Fruit fly (Drosophila melanogaster) whole organism, pupa: ENCODE measurements around the gene CG11068.
A peak's percentile ranks its signal among the peaks of the same experiment; 100 is the strongest.

Experiments used
- CG10348 ChIP-seq: fragments of 200-800 bp; sonication (Bioruptor generic); IDR thresholded peaks from 2 replicates; pipeline ENCODE4 v1.3.6; 2022; ENCODE audit warnings: missing biosample characterization, missing genetic modification characterization
- CG12605 ChIP-seq: fragments of 200-800 bp; sonication (Bioruptor generic); IDR thresholded peaks from 2 replicates; pipeline ENCODE4 v1.3.6; 2022; ENCODE audit warnings: missing biosample characterization, missing genetic modification characterization
- CG13204 ChIP-seq: fragments of 200-800 bp; sonication (Bioruptor generic); optimal IDR thresholded peaks from 2 replicates; lab custom pipeline; 2018; ENCODE audit warnings: missing biosample characterization, mild to moderate bottlenecking, missing genetic modification characterization, moderate library complexity
- CG14655 ChIP-seq: fragments of 200-800 bp; sonication (Bioruptor generic); optimal IDR thresholded peaks from 3 replicates; lab custom pipeline; 2017; ENCODE audit warnings: mild to moderate bottlenecking, missing biosample characterization, missing genetic modification reagents, missing genetic modification characterization
- CG15710 ChIP-seq: fragments of 200-800 bp; sonication (Bioruptor generic); optimal IDR thresholded peaks from 2 replicates; lab custom pipeline; 2018; ENCODE audit warnings: missing biosample characterization, mild to moderate bottlenecking, missing genetic modification characterization, moderate library complexity
- CG17806 ChIP-seq: fragments of 200-800 bp; sonication (Bioruptor generic); optimal IDR thresholded peaks from 2 replicates; lab custom pipeline; 2018; ENCODE audit warnings: missing biosample characterization, mild to moderate bottlenecking, missing genetic modification characterization, moderate library complexity
- CG32121 ChIP-seq: fragments of 200-800 bp; sonication (Bioruptor generic); IDR thresholded peaks from 2 replicates; pipeline ENCODE4 v1.3.6; 2022; ENCODE audit warnings: missing biosample characterization, missing genetic modification characterization
- CG34367 ChIP-seq: fragments of 200-800 bp; sonication (Bioruptor generic); optimal IDR thresholded peaks from 2 replicates; lab custom pipeline; 2018; ENCODE audit warnings: missing biosample characterization, mild to moderate bottlenecking, missing genetic modification characterization
- CG4496 ChIP-seq: fragments of 200-800 bp; sonication (Bioruptor generic); IDR thresholded peaks from 3 replicates; pipeline ENCODE4 v1.3.6; 2022; ENCODE audit warnings: missing biosample characterization, missing genetic modification characterization
- CG8159 ChIP-seq: fragments of 200-800 bp; sonication (Bioruptor generic); optimal IDR thresholded peaks from 3 replicates; lab custom pipeline; 2018; ENCODE audit warnings: missing biosample characterization, mild to moderate bottlenecking, missing genetic modification characterization, moderate library complexity
- CG8301 ChIP-seq: fragments of 200-800 bp; sonication (Bioruptor generic); optimal IDR thresholded peaks from 2 replicates; lab custom pipeline; 2018; ENCODE audit warnings: missing biosample characterization, mild to moderate bottlenecking, missing genetic modification characterization
- CG9948 ChIP-seq: fragments of 200-800 bp; sonication (Bioruptor generic); optimal IDR thresholded peaks from 2 replicates; lab custom pipeline; 2018; ENCODE audit warnings: missing biosample characterization, mild to moderate bottlenecking, missing genetic modification characterization, moderate library complexity
- D1 ChIP-seq: fragments of 200-800 bp; sonication (Bioruptor generic); optimal IDR thresholded peaks from 2 replicates; lab custom pipeline; 2018; ENCODE audit warnings: missing biosample characterization, mild to moderate bottlenecking, missing genetic modification characterization, moderate library complexity
- EcR ChIP-seq: fragments of 200-800 bp; sonication (Bioruptor generic); optimal IDR thresholded peaks from 3 replicates; lab custom pipeline; 2019; ENCODE audit warnings: missing biosample characterization, missing genetic modification characterization, mild to moderate bottlenecking, moderate library complexity, missing genetic modification reagents
- Ets98B ChIP-seq: fragments of 200-800 bp; sonication (Bioruptor generic); IDR thresholded peaks from 2 replicates; pipeline ENCODE4 v1.3.6; 2022; ENCODE audit warnings: missing biosample characterization, missing genetic modification characterization
- Pif1A ChIP-seq: fragments of 200-800 bp; sonication (Bioruptor generic); optimal IDR thresholded peaks from 3 replicates; lab custom pipeline; 2016; ENCODE audit warnings: missing biosample characterization, missing genetic modification characterization
- Pif1B ChIP-seq: fragments of 200-800 bp; sonication (Bioruptor generic); optimal IDR thresholded peaks from 3 replicates; lab custom pipeline; 2016; ENCODE audit warnings: missing biosample characterization, missing genetic modification characterization
- Snoo ChIP-seq: fragments of 200-800 bp; sonication (Bioruptor generic); optimal IDR thresholded peaks from 3 replicates; lab custom pipeline; 2017; ENCODE audit warnings: missing biosample characterization, mild to moderate bottlenecking, missing genetic modification characterization, inconsistent platforms
- fd96Ca ChIP-seq: fragments of 200-800 bp; sonication (Bioruptor generic); IDR thresholded peaks from 3 replicates; pipeline ENCODE4 v1.3.6; 2022; ENCODE audit warnings: missing biosample characterization, missing genetic modification characterization
- gl ChIP-seq: fragments of 200-800 bp; sonication (Bioruptor generic); optimal IDR thresholded peaks from 2 replicates; lab custom pipeline; 2018; ENCODE audit warnings: missing biosample characterization, mild to moderate bottlenecking, missing genetic modification characterization
- rn ChIP-seq: fragments of 200-800 bp; sonication (Bioruptor generic); IDR thresholded peaks from 2 replicates; pipeline ENCODE4 v1.3.6; 2022; ENCODE audit warnings: missing biosample characterization, missing genetic modification characterization

CG11068 gene

DNA sequence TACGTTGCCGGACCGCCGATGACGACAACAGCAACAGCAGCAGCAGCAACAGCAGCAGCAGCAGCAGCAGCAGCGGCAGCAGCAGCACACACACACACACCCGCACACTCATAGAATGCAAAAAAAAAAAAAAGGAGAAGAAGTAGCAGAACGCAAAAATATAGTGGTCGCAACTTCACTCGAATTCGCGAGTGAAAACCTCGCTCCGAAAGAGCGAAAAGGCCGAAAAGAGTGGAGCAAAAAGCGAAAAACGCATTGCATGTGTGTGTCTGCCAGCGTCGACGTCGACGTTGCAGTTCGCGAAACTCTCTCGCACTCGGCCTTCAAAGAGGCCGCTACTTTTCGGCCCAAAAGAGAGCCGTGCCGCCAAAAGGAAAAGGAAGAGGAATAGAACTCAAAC lies 33.8 kb downstream of the CG11068 start:
- TF ChIP-seq CG34367 (tag; lab: Kevin White, UChicago) (peak; percentile 75), CG13204 (peak; percentile 85), CG10348 (GFP tag; lab: Robert Waterston, UW) (no peak), Pif1B (GFP tag; lab: Kevin White, UChicago) (peak; percentile 72), CG8301 (peak; percentile 50), CG8159 (tag; lab: Kevin White, UChicago) (peak; percentile 54), fd96Ca (GFP tag; lab: Robert Waterston, UW) (peak; percentile 90), rn (peak; percentile 53; the same call in 1 of the 2 replicates), EcR (peak; percentile 11), CG9948 (tag; lab: Kevin White, UChicago) (peak; percentile 47), Snoo (tag; lab: Kevin White, UChicago) (peak; percentile 80), CG17806 (tag; lab: Kevin White, UChicago) (peak; percentile 43), CG14655 (peak; percentile 70), CG15710 (tag; lab: Kevin White, UChicago) (peak; percentile 64), Pif1A (peak; percentile 70), Ets98B (GFP tag; lab: Robert Waterston, UW) (peak; percentile 87), CG32121 (GFP tag; lab: Robert Waterston, UW) (peak; percentile 88), CG12605 (GFP tag; lab: Robert Waterston, UW) (peak; percentile 96), D1 (tag; lab: Kevin White, UChicago) (no peak), CG4496 (GFP tag; lab: Robert Waterston, UW) (peak; percentile 95), gl (peak; percentile 84)

DNA sequence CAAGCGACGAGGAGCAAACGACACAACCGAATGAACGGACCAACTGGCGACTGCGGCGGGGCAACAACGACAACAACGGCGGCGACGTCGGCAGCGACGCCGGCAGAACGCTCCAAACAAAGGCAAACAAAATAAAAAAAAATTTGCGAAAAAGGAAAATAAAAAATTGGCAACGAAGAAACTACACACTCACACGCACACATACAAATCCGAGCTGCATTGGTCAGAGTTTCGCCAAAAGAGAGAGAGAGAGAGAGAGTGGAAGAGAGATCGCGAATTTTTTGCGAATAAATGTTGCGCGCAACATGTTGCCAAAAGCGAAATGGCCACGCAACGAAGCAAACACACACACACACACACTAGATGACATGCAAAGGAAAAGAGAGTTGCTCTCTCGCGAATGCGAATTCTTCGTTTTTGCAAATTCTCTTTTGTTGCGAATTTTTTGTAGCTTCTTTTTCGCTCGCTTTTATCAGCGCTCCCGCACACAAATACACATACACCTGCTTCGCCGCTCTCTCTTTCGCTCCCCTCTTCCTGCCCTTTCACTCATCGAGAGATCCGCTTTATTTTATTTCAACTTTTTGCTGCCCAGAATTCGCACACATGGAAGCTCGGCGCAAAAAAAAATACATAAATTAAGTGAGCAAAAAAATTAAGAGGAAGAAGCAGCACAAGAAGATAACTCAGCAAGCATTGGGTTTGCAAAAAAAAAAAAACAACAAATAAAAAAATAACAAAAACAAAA lies 35.6 kb downstream of the CG11068 start, which contains the start of gene mamo:
TSS of gene mamo (minus strand) at position 54 of the 748 bp plus-strand sequence.
- TF ChIP-seq CG14655 (peak; percentile 93), EcR (peak; percentile 55), rn (peak; percentile 77), CG8159 (tag; lab: Kevin White, UChicago) (peak; percentile 91), CG10348 (GFP tag; lab: Robert Waterston, UW) (no peak), Pif1B (GFP tag; lab: Kevin White, UChicago) (peak; percentile 92), Pif1A (peak; percentile 91), fd96Ca (GFP tag; lab: Robert Waterston, UW) (peak; percentile 95), CG17806 (tag; lab: Kevin White, UChicago) (peak; percentile 84), D1 (tag; lab: Kevin White, UChicago) (peak; percentile 79), CG9948 (tag; lab: Kevin White, UChicago) (peak; percentile 79), CG15710 (tag; lab: Kevin White, UChicago) (peak; percentile 92), Snoo (tag; lab: Kevin White, UChicago) (peak; percentile 89), CG34367 (tag; lab: Kevin White, UChicago) (peak; percentile 93), CG13204 (peak; percentile 95), gl (peak; percentile 98), Ets98B (GFP tag; lab: Robert Waterston, UW) (peak; percentile 96), CG12605 (GFP tag; lab: Robert Waterston, UW) (peak; percentile 99), CG4496 (GFP tag; lab: Robert Waterston, UW) (peak; percentile 98), CG8301 (peak; percentile 82), CG32121 (GFP tag; lab: Robert Waterston, UW) (peak; percentile 91)

DNA sequence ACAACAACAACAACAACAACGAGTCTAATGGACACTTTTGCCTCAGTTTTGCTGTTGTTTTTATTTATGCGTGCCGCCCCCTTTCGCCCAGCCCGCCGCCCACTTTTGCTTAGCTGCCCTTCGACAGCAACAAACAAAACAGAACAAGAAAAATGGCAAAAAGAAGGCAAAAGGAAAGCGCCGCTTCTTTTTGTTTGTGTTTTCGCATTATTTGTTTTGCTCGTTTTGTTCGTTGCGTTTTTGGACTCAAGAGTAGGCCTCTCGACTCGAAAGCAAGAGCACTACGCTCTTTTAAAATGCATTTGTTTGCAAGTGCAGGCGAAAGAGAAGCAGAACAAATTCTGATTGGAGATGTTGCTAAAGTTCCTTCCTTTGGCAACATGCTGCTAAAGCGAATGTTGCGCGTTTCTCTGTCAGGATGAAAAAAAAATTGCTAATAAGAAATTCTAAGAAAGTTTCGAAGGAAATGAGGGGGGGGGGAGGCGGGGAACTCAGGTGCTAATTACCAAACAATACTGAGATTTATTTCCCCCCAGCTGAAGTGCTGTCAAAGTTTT lies 38.2 kb downstream of the CG11068 start:
- TF ChIP-seq CG8301 (peak; percentile 73), CG4496 (GFP tag; lab: Robert Waterston, UW) (peak; percentile 93), CG14655 (peak; percentile 83), CG13204 (peak; percentile 92), CG12605 (GFP tag; lab: Robert Waterston, UW) (peak; percentile 96), D1 (tag; lab: Kevin White, UChicago) (peak; percentile 14), fd96Ca (GFP tag; lab: Robert Waterston, UW) (peak; percentile 73; the same call in 2 of the 3 replicates), rn (peak; percentile 66), Pif1A (peak; percentile 79), CG10348 (GFP tag; lab: Robert Waterston, UW) (no peak), CG15710 (tag; lab: Kevin White, UChicago) (peak; percentile 82), CG9948 (tag; lab: Kevin White, UChicago) (peak; percentile 77), Ets98B (GFP tag; lab: Robert Waterston, UW) (peak; percentile 66), Snoo (tag; lab: Kevin White, UChicago) (peak; percentile 72), CG34367 (tag; lab: Kevin White, UChicago) (peak; percentile 87), CG8159 (tag; lab: Kevin White, UChicago) (peak; percentile 84), CG17806 (tag; lab: Kevin White, UChicago) (peak; percentile 71), CG32121 (GFP tag; lab: Robert Waterston, UW) (peak; percentile 46; the same call in 1 of the 2 replicates), Pif1B (GFP tag; lab: Kevin White, UChicago) (peak; percentile 77), gl (peak; percentile 96), EcR (no peak)

DNA sequence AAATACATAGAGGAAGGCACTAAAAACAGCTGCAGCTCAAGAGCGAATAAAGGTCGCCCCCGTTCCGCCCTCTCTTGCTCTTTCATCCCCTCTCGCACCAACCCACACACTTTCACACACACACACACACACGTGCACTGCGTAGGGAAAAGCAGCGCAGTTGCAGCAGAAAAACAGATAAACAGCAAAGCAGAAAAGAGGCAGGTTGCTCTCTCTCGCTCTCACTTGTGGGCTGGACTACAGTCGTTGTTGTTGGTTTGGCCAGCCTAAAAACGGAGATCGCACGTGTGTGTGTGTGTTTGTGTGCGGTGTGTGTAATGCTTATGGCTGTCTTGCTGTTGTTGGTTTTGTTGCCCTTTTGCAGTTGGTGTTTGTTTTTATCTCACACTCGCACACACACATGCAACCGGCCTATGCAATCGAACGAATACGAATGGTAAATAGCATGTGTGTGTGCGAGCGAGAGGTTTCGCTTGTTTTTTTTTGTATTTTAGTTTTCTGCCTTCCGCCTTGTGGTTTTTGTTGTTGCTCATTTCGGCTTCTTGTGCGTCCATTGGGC lies 39.8 kb downstream of the CG11068 start:
- no peak for TF ChIP-seq CG10348 (GFP tag; lab: Robert Waterston, UW)
- TF ChIP-seq CG15710 (tag; lab: Kevin White, UChicago), result peak; percentile 81
- TF ChIP-seq D1 (tag; lab: Kevin White, UChicago), result peak; percentile 59
- TF ChIP-seq CG8159 (tag; lab: Kevin White, UChicago), result peak; percentile 59
- TF ChIP-seq CG9948 (tag; lab: Kevin White, UChicago), result peak; percentile 46
- peak; percentile 27 for TF ChIP-seq CG8301
- TF ChIP-seq Pif1B (GFP tag; lab: Kevin White, UChicago), result peak; percentile 62
- peak; percentile 30 for TF ChIP-seq Snoo (tag; lab: Kevin White, UChicago)
- peak; percentile 36; the same call in 1 of the 2 replicates for TF ChIP-seq rn
- peak; percentile 41 for TF ChIP-seq EcR
- TF ChIP-seq CG12605 (GFP tag; lab: Robert Waterston, UW), result peak; percentile 61
- TF ChIP-seq gl, result peak; percentile 93
- TF ChIP-seq CG4496 (GFP tag; lab: Robert Waterston, UW), result peak; percentile 75; the same call in 2 of the 3 replicates
- TF ChIP-seq CG14655, result peak; percentile 70
- peak; percentile 56 for TF ChIP-seq CG17806 (tag; lab: Kevin White, UChicago)
- peak; percentile 47 for TF ChIP-seq Ets98B (GFP tag; lab: Robert Waterston, UW)
- TF ChIP-seq CG32121 (GFP tag; lab: Robert Waterston, UW), result peak; percentile 75; the same call in 1 of the 2 replicates
- TF ChIP-seq CG13204, result peak; percentile 66
- peak; percentile 65 for TF ChIP-seq Pif1A
- TF ChIP-seq CG34367 (tag; lab: Kevin White, UChicago), result peak; percentile 60
- peak; percentile 86 for TF ChIP-seq fd96Ca (GFP tag; lab: Robert Waterston, UW)
